Worm (Caenorhabditis elegans): ENCODE results near the gene chk-1.

ce11 chrV:3773618-3774017 is 14.3 kb upstream of the chk-1 start:
- TF ChIP-seq him-1 (tag; optimal IDR thresholded peaks at IDR 0.05) (no peak), dao-5 (tag; optimal IDR thresholded peaks at IDR 0.05) (no peak)
